Worm (Caenorhabditis elegans): ENCODE measurements around the gene nmt-1.
A peak's percentile ranks its signal among the peaks of the same experiment; 100 is the strongest.

The nmt-1 gene

ce11 chrIII:6139932-6140612, 23.9 kb upstream of the nmt-1 start:
- TF ChIP-seq rnt-1 (tag; optimal IDR thresholded peaks at IDR 0.05) (peak; percentile 42), efl-1 (optimal IDR thresholded peaks at IDR 0.05) (peak in 1 of 2 experiments; percentile 7), efl-1 (GFP tag; optimal IDR thresholded peaks at IDR 0.05 in 1 of 2) (peak in 1 of 2 experiments; percentile 93), fkh-8 (tag; optimal IDR thresholded peaks at IDR 0.05) (peak; percentile 20), nhr-20 (tag; optimal IDR thresholded peaks at IDR 0.05) (no peak), nhr-71 (tag; optimal IDR thresholded peaks at IDR 0.05) (peak; percentile 7), lin-14 (GFP tag; optimal IDR thresholded peaks at IDR 0.05) (peak; percentile 79), unc-62 (GFP tag; optimal IDR thresholded peaks at IDR 0.05) (no peak), aly-2 (tag; optimal IDR thresholded peaks at IDR 0.05) (no peak), egl-27 (tag; optimal IDR thresholded peaks at IDR 0.05) (no peak), dsc-1 (tag; optimal IDR thresholded peaks at IDR 0.05) (peak; percentile 35), isw-1 (GFP tag; IDR thresholded peaks at IDR 0.05) (no peak), nhr-47 (tag; optimal IDR thresholded peaks at IDR 0.05) (peak; percentile 26), lir-3 (tag; optimal IDR thresholded peaks at IDR 0.05; ENCODE audit: poor library complexity) (no peak), ztf-11 (tag; optimal IDR thresholded peaks at IDR 0.05) (no peak), pax-3 (tag; optimal IDR thresholded peaks at IDR 0.05) (no peak), lin-15B (tag; optimal IDR thresholded peaks at IDR 0.05) (no peak), swsn-7 (tag; optimal IDR thresholded peaks at IDR 0.05) (peak; percentile 18), unc-86 (tag; optimal IDR thresholded peaks at IDR 0.05) (peak; percentile 4), fkh-10 (GFP tag; optimal IDR thresholded peaks at IDR 0.05) (peak; percentile 11), snu-23 (GFP tag; optimal IDR thresholded peaks at IDR 0.05) (peak; percentile 4), blmp-1 (tag; optimal IDR thresholded peaks at IDR 0.05) (no peak), lin-35 (GFP tag; optimal IDR thresholded peaks at IDR 0.05) (peak in 1 of 2 experiments; percentile 34), mab-9 (GFP tag; IDR thresholded peaks at IDR 0.05) (no peak), dpl-1 (GFP tag; optimal IDR thresholded peaks at IDR 0.05) (no peak), lsy-2 (tag; optimal IDR thresholded peaks at IDR 0.05) (peak; percentile 6 to 36), nhr-85 (tag) (no peak), ceh-82 (tag; optimal IDR thresholded peaks at IDR 0.05) (peak in 1 of 3 experiments; percentile 53), mep-1 (tag; optimal IDR thresholded peaks at IDR 0.05) (peak; percentile 13), nhr-11 (tag; optimal IDR thresholded peaks at IDR 0.05) (no peak), mef-2 (tag; optimal IDR thresholded peaks at IDR 0.05) (no peak)

ce11 chrIII:6139328-6139727, 23.2 kb upstream of the nmt-1 start:
- TF ChIP-seq fkh-8 (tag; optimal IDR thresholded peaks at IDR 0.05): peak; percentile 9
- no peak for TF ChIP-seq lsy-2 (tag; optimal IDR thresholded peaks at IDR 0.05)
- TF ChIP-seq unc-86 (tag; optimal IDR thresholded peaks at IDR 0.05): peak; percentile 92
- peak; percentile 27 for TF ChIP-seq lin-14 (GFP tag; optimal IDR thresholded peaks at IDR 0.05)
- TF ChIP-seq Y116A8C.19 (tag; optimal IDR thresholded peaks at IDR 0.05; ENCODE audit: borderline replicate concordance): no peak
- peak; percentile 6; the same call in 1 of the 2 replicates for TF ChIP-seq mab-9 (GFP tag; IDR thresholded peaks at IDR 0.05)
- no peak for TF ChIP-seq swsn-7 (tag; optimal IDR thresholded peaks at IDR 0.05)
- TF ChIP-seq nhr-11 (tag; optimal IDR thresholded peaks at IDR 0.05): no peak

ce11 chrIII:6138457-6138856, 22.3 kb upstream of the nmt-1 start:
- TF ChIP-seq nhr-12 (tag; optimal IDR thresholded peaks at IDR 0.05) (no peak), hpl-2 (GFP tag; optimal IDR thresholded peaks at IDR 0.05) (no peak), rnt-1 (tag; optimal IDR thresholded peaks at IDR 0.05) (peak; percentile 50), pag-3 (tag; optimal IDR thresholded peaks at IDR 0.05; ENCODE audit: borderline replicate concordance, insufficient read depth) (peak; percentile 62), efl-1 (optimal IDR thresholded peaks at IDR 0.05) (no peak), efl-1 (GFP tag; optimal IDR thresholded peaks at IDR 0.05 in 1 of 2) (peak in 1 of 2 experiments; percentile 22), lsy-2 (tag; optimal IDR thresholded peaks at IDR 0.05) (no peak), tbx-2 (tag; optimal IDR thresholded peaks at IDR 0.05) (no peak), dsc-1 (tag; optimal IDR thresholded peaks at IDR 0.05) (peak; percentile 18), ces-1 (GFP tag; optimal IDR thresholded peaks at IDR 0.05) (no peak), nhr-19 (GFP tag; conservative IDR thresholded peaks at IDR 0.05) (peak; percentile 39; the same call in 1 of the 2 replicates), skn-1 (tag; optimal IDR thresholded peaks at IDR 0.05) (no peak), sup-37 (GFP tag; optimal IDR thresholded peaks at IDR 0.05) (no peak), mab-9 (GFP tag; IDR thresholded peaks at IDR 0.05) (no peak), ceh-90 (tag; optimal IDR thresholded peaks at IDR 0.05) (no peak), snu-23 (GFP tag; optimal IDR thresholded peaks at IDR 0.05) (peak; percentile 6), nhr-47 (tag; optimal IDR thresholded peaks at IDR 0.05) (peak; percentile 18), nhr-71 (tag; optimal IDR thresholded peaks at IDR 0.05) (peak; percentile 56), lin-14 (GFP tag; optimal IDR thresholded peaks at IDR 0.05) (peak; percentile 86), fkh-8 (tag; optimal IDR thresholded peaks at IDR 0.05) (peak; percentile 11)

Measured in whole organism, L1 larva.